Fruit fly (Drosophila melanogaster): ENCODE measurements around the gene Elp1.

Elp1 gene

dm6 chr3R:11618879-11619278, 31.9 kb upstream of the Elp1 start (continued):
- no peak for TF ChIP-seq CG17359 (tag; optimal IDR thresholded peaks at IDR 0.05)
- TF ChIP-seq nerfin-1 (tag; optimal IDR thresholded peaks at IDR 0.05): peak; percentile 72
- peak; percentile 1 for TF ChIP-seq CG8388 (GFP tag; optimal IDR thresholded peaks at IDR 0.05)
- TF ChIP-seq Eip74EF (GFP tag; optimal IDR thresholded peaks at IDR 0.05): no peak
- TF ChIP-seq CG7987 (GFP tag; optimal IDR thresholded peaks at IDR 0.05): no peak
- TF ChIP-seq zfh1 (GFP tag; IDR thresholded peaks at IDR 0.05): peak; percentile 28; the same call in 1 of the 3 replicates
- peak; percentile 4 for TF ChIP-seq zen (tag; optimal IDR thresholded peaks at IDR 0.05)
- peak; percentile 97 for TF ChIP-seq CG15073 (GFP tag; optimal IDR thresholded peaks at IDR 0.05)
- TF ChIP-seq sens (GFP tag): peak; percentile 75
- TF ChIP-seq pfk (GFP tag; optimal IDR thresholded peaks at IDR 0.05): no peak
- TF ChIP-seq chm (GFP tag; IDR thresholded peaks at IDR 0.05): peak; percentile 55; the same call in 1 of the 2 replicates
- 0 out of 2 replicates have a peak, but pooled peaks have one; percentile 10 for TF ChIP-seq Xrp1 (GFP tag; IDR thresholded peaks at IDR 0.05)
- TF ChIP-seq CG6791 (GFP tag; IDR thresholded peaks at IDR 0.05; ENCODE audit: partially characterized antibody): peak; percentile 43; the same call in 1 of the 3 replicates
- 0 out of 3 replicates have a peak, but pooled peaks have one; percentile 41 for TF ChIP-seq CG16813 (GFP tag; IDR thresholded peaks at IDR 0.05; ENCODE audit: partially characterized antibody)
- peak; percentile 17 for TF ChIP-seq D (optimal IDR thresholded peaks at IDR 0.05)
- no peak for TF ChIP-seq D (GFP tag; optimal IDR thresholded peaks at IDR 0.05)
- no peak for TF ChIP-seq CG11504 (tag; optimal IDR thresholded peaks at IDR 0.05)
- TF ChIP-seq CG1024 (GFP tag; IDR thresholded peaks at IDR 0.05): 0 out of 2 replicates have a peak, but pooled peaks have one; percentile 9
- no peak for TF ChIP-seq Oaz (GFP tag; IDR thresholded peaks at IDR 0.05)
- TF ChIP-seq Med (GFP tag): peak; percentile 56
- no peak for TF ChIP-seq sisA (GFP tag; IDR thresholded peaks at IDR 0.05)
- TF ChIP-seq CG1233 (GFP tag; optimal IDR thresholded peaks at IDR 0.05): no peak
- TF ChIP-seq crol (GFP tag; IDR thresholded peaks at IDR 0.05): peak; percentile 72

dm6 chr3R:11619709-11620409, 30.9 kb upstream of the Elp1 start, which contains the start of the genes Jupiter and CG14710:
Jupiter (minus strand) TSS chr3R:11619906.
CG14710 (plus strand) TSS chr3R:11620090.
- TF ChIP-seq bcd (GFP tag; optimal IDR thresholded peaks at IDR 0.05) (peak; percentile 70), scrt (GFP tag; optimal IDR thresholded peaks at IDR 0.05) (no peak), CG14441 (GFP tag; IDR thresholded peaks at IDR 0.05) (peak; percentile 66), CG1024 (GFP tag; IDR thresholded peaks at IDR 0.05) (peak; percentile 38; the same call in 1 of the 2 replicates), peb (GFP tag; IDR thresholded peaks at IDR 0.05) (no peak), CG17186 (GFP tag; optimal IDR thresholded peaks at IDR 0.05) (peak; percentile 18), CG12155 (GFP tag; optimal IDR thresholded peaks at IDR 0.05) (peak; percentile 72), CG3995 (GFP tag; optimal IDR thresholded peaks at IDR 0.05) (peak; percentile 20), Fer3 (tag; optimal IDR thresholded peaks at IDR 0.05) (peak; percentile 28), CG13287 (GFP tag; IDR thresholded peaks at IDR 0.05; ENCODE audit: partially characterized antibody) (peak; percentile 57; the same call in 1 of the 2 replicates), exex (tag; optimal IDR thresholded peaks at IDR 0.05) (peak; percentile 27), CG9817 (tag; optimal IDR thresholded peaks at IDR 0.05) (peak; percentile 68), CG8388 (GFP tag; optimal IDR thresholded peaks at IDR 0.05) (peak; percentile 11), bowl (GFP tag; IDR thresholded peaks at IDR 0.05) (no peak), cg (GFP tag; optimal IDR thresholded peaks at IDR 0.05) (peak; percentile 78), sens-2 (GFP tag; IDR thresholded peaks at IDR 0.05) (0 out of 2 replicates have a peak, but pooled peaks have one; percentile 36), CG5245 (GFP tag; optimal IDR thresholded peaks at IDR 0.05) (peak; percentile 31), CG6854 (GFP tag; optimal IDR thresholded peaks at IDR 0.05) (no peak), HLH3B (GFP tag; IDR thresholded peaks at IDR 0.05) (peak; percentile 77), btn (GFP tag; optimal IDR thresholded peaks at IDR 0.05) (peak; percentile 29), CG2116 (GFP tag; optimal IDR thresholded peaks at IDR 0.05) (peak; percentile 62), maf-S (GFP tag; optimal IDR thresholded peaks at IDR 0.05) (peak; percentile 74), CG3281 (GFP tag; optimal IDR thresholded peaks at IDR 0.05) (no peak), CG17328 (GFP tag; IDR thresholded peaks at IDR 0.05) (peak; percentile 66), CG1647 (GFP tag; optimal IDR thresholded peaks at IDR 0.05) (peak; percentile 33), kni (GFP tag; optimal IDR thresholded peaks at IDR 0.05) (peak; percentile 31), z (GFP tag; IDR thresholded peaks at IDR 0.05) (no peak), CG33557 (GFP tag; optimal IDR thresholded peaks at IDR 0.05) (peak; percentile 27)
